Fruit fly (Drosophila melanogaster): ENCODE data around the gene CG34135.

Gene CG34135

dm6 chr3R:8772591-8772990 is 4.6 kb upstream of the CG34135 start, which contains the start of gene CG13318:
Gene CG13318 (minus strand): TSS chr3R:8772691.
- TF ChIP-seq sage (GFP tag; optimal IDR thresholded peaks at IDR 0.05) (no peak), Rel (GFP tag; optimal IDR thresholded peaks at IDR 0.05) (no peak), Rel (tag; optimal IDR thresholded peaks at IDR 0.05) (no peak), HLH106 (tag; optimal IDR thresholded peaks at IDR 0.05) (no peak), Dfd (GFP tag; optimal IDR thresholded peaks at IDR 0.05) (no peak), CrebA (GFP tag; optimal IDR thresholded peaks at IDR 0.05; ENCODE audit: borderline replicate concordance) (no peak), Jra (GFP tag; optimal IDR thresholded peaks at IDR 0.05) (no peak), br (GFP tag; optimal IDR thresholded peaks at IDR 0.05) (no peak), CG9705 (GFP tag; optimal IDR thresholded peaks at IDR 0.05) (no peak), ey (GFP tag; optimal IDR thresholded peaks at IDR 0.05) (no peak)

dm6 chr3R:8769094-8769493 is 1.1 kb upstream of the CG34135 start, which contains the start of gene CG8236:
Gene CG8236 (plus strand): TSS chr3R:8769394.
- TF ChIP-seq lola (GFP tag; optimal IDR thresholded peaks at IDR 0.05): no peak
- TF ChIP-seq jim (GFP tag; optimal IDR thresholded peaks at IDR 0.05): no peak
- TF ChIP-seq CrebA (GFP tag; optimal IDR thresholded peaks at IDR 0.05; ENCODE audit: borderline replicate concordance): no peak
- TF ChIP-seq Jra (GFP tag; optimal IDR thresholded peaks at IDR 0.05): no peak
- TF ChIP-seq Vsx2 (GFP tag; optimal IDR thresholded peaks at IDR 0.05; ENCODE audit: partially characterized antibody): no peak
- TF ChIP-seq Myc (optimal IDR thresholded peaks at IDR 0.05): no peak
- no peak for TF ChIP-seq pan (optimal IDR thresholded peaks at IDR 0.05)
- TF ChIP-seq sv (GFP tag; optimal IDR thresholded peaks at IDR 0.05): no peak
- no peak for TF ChIP-seq Rel (GFP tag; optimal IDR thresholded peaks at IDR 0.05)
- TF ChIP-seq Rel (tag; optimal IDR thresholded peaks at IDR 0.05): no peak
- TF ChIP-seq rgr (GFP tag; optimal IDR thresholded peaks at IDR 0.05): no peak
- no peak for TF ChIP-seq h (GFP tag; optimal IDR thresholded peaks at IDR 0.05)
- no peak for TF ChIP-seq tai (GFP tag; optimal IDR thresholded peaks at IDR 0.05)
- no peak for TF ChIP-seq dsf (GFP tag; optimal IDR thresholded peaks at IDR 0.05; ENCODE audit: borderline replicate concordance)
- no peak for TF ChIP-seq foxo (GFP tag; optimal IDR thresholded peaks at IDR 0.05)
- no peak for TF ChIP-seq woc (GFP tag; optimal IDR thresholded peaks at IDR 0.05)

- TF ChIP-seq rgr (GFP tag; optimal IDR thresholded peaks at IDR 0.05) (peak; percentile 52), HLH106 (tag; optimal IDR thresholded peaks at IDR 0.05) (no peak), Dfd (GFP tag; optimal IDR thresholded peaks at IDR 0.05) (no peak), Rel (GFP tag; optimal IDR thresholded peaks at IDR 0.05) (no peak), Rel (tag; optimal IDR thresholded peaks at IDR 0.05) (no peak), Hr83 (GFP tag; optimal IDR thresholded peaks at IDR 0.05; ENCODE audit: poor library complexity, severe bottlenecking) (peak; percentile 86)
These were observed 19.2 kb downstream of the CG34135 start for dm6 chr3R:8748776-8749126.

dm6 chr3R:8747871-8748775 is 19.9 kb downstream of the CG34135 start:
- TF ChIP-seq ey (GFP tag; optimal IDR thresholded peaks at IDR 0.05) (peak; percentile 32), Vsx2 (GFP tag; optimal IDR thresholded peaks at IDR 0.05; ENCODE audit: partially characterized antibody) (no peak), Hr78 (GFP tag; optimal IDR thresholded peaks at IDR 0.05) (no peak), Dfd (GFP tag; optimal IDR thresholded peaks at IDR 0.05) (no peak), psq (GFP tag; optimal IDR thresholded peaks at IDR 0.05) (peak; percentile 57), CG9705 (GFP tag; optimal IDR thresholded peaks at IDR 0.05) (peak; percentile 61), Abd-B (GFP tag; optimal IDR thresholded peaks at IDR 0.05) (no peak), rgr (GFP tag; optimal IDR thresholded peaks at IDR 0.05) (peak; percentile 74), lola (GFP tag; optimal IDR thresholded peaks at IDR 0.05) (no peak), Myc (optimal IDR thresholded peaks at IDR 0.05) (no peak), dmrt93B (GFP tag; optimal IDR thresholded peaks at IDR 0.05) (peak; percentile 72), h (GFP tag; optimal IDR thresholded peaks at IDR 0.05) (peak; percentile 80), OdsH (GFP tag; optimal IDR thresholded peaks at IDR 0.05) (peak; percentile 77), sv (GFP tag; optimal IDR thresholded peaks at IDR 0.05) (no peak), dsf (GFP tag; optimal IDR thresholded peaks at IDR 0.05; ENCODE audit: borderline replicate concordance) (peak; percentile 15), foxo (GFP tag; optimal IDR thresholded peaks at IDR 0.05) (peak in 1 of 2 experiments; percentile 79), Hr83 (GFP tag; optimal IDR thresholded peaks at IDR 0.05; ENCODE audit: poor library complexity, severe bottlenecking) (no peak), Dif (GFP tag; optimal IDR thresholded peaks at IDR 0.05; ENCODE audit: partially characterized antibody) (no peak), br (GFP tag; optimal IDR thresholded peaks at IDR 0.05) (peak; percentile 55), woc (GFP tag; optimal IDR thresholded peaks at IDR 0.05) (peak; percentile 17), Rel (GFP tag; optimal IDR thresholded peaks at IDR 0.05) (peak; percentile 12), Rel (tag; optimal IDR thresholded peaks at IDR 0.05) (peak; percentile 75), Jra (GFP tag; optimal IDR thresholded peaks at IDR 0.05) (no peak), CG32264 (GFP tag; optimal IDR thresholded peaks at IDR 0.05) (peak; percentile 6), brk (GFP tag; optimal IDR thresholded peaks at IDR 0.05) (peak; percentile 59), tai (GFP tag; optimal IDR thresholded peaks at IDR 0.05) (no peak), dl (GFP tag; optimal IDR thresholded peaks at IDR 0.05; ENCODE audit: insufficient read depth in 1 of 2, partially characterized antibody in 2 of 2) (no peak), CrebA (GFP tag; optimal IDR thresholded peaks at IDR 0.05; ENCODE audit: borderline replicate concordance) (peak; percentile 10), jim (GFP tag; optimal IDR thresholded peaks at IDR 0.05) (no peak), usp (GFP tag; optimal IDR thresholded peaks at IDR 0.05) (no peak), GATAd (GFP tag; optimal IDR thresholded peaks at IDR 0.05) (no peak), HLH106 (tag; optimal IDR thresholded peaks at IDR 0.05) (peak; percentile 88), sage (GFP tag; optimal IDR thresholded peaks at IDR 0.05) (peak; percentile 60), pan (optimal IDR thresholded peaks at IDR 0.05) (no peak), fru (GFP tag; optimal IDR thresholded peaks at IDR 0.05) (peak; percentile 83), Sp1 (GFP tag; optimal IDR thresholded peaks at IDR 0.05) (peak; percentile 88), Hnf4 (GFP tag; optimal IDR thresholded peaks at IDR 0.05) (no peak)
